Fruit fly (Drosophila melanogaster) whole organism, embryonic: ENCODE measurements around the gene CG4271.
A peak's percentile ranks its signal among the peaks of the same experiment; 100 is the strongest.

Source experiments
- Asciz ChIP-seq: fragments of 200-800 bp; sonication (Bioruptor generic); optimal IDR thresholded peaks from 2 replicates; lab custom pipeline; 2017; ENCODE audit warnings: missing biosample characterization, mild to moderate bottlenecking, missing genetic modification characterization, missing genetic modification reagents
- Blimp-1 ChIP-seq: fragments of 200-800 bp; sonication (Bioruptor generic); optimal IDR thresholded peaks from 3 replicates; lab custom pipeline; 2018; ENCODE audit warnings: missing biosample characterization, missing genetic modification characterization, mild to moderate bottlenecking, moderate library complexity, missing genetic modification reagents
- BtbVII ChIP-seq: fragments of 200-800 bp; sonication (Bioruptor generic); optimal IDR thresholded peaks from 3 replicates; lab custom pipeline; 2017; ENCODE audit warnings: missing biosample characterization, mild to moderate bottlenecking, missing genetic modification characterization
- CG10979 ChIP-seq: fragments of 200-800 bp; sonication (Bioruptor generic); optimal IDR thresholded peaks from 2 replicates; lab custom pipeline; 2018; ENCODE audit warnings: missing biosample characterization, mild to moderate bottlenecking, missing genetic modification characterization, moderate library complexity
- CG11085 ChIP-seq: fragments of 200-800 bp; sonication (Bioruptor generic); IDR thresholded peaks from 2 replicates; pipeline ENCODE4 v1.3.6; 2022; ENCODE audit warnings: missing biosample characterization, missing genetic modification characterization
- CG11247 ChIP-seq: fragments of 200-800 bp; sonication (Bioruptor generic); IDR thresholded peaks from 2 replicates; pipeline ENCODE4 v1.3.6; 2022; ENCODE audit warnings: missing biosample characterization, missing genetic modification characterization
- CG12071 ChIP-seq: fragments of 200-800 bp; sonication (Bioruptor generic); optimal IDR thresholded peaks from 3 replicates; lab custom pipeline; 2018; ENCODE audit warnings: missing biosample characterization, mild to moderate bottlenecking, missing genetic modification characterization
- CG13123 ChIP-seq: fragments of 200-800 bp; sonication (Bioruptor generic); optimal IDR thresholded peaks from 2 replicates; lab custom pipeline; 2016; ENCODE audit warnings: missing biosample characterization, missing genetic modification characterization
- CG13296 ChIP-seq: fragments of 200-800 bp; sonication (Bioruptor generic); optimal IDR thresholded peaks from 3 replicates; lab custom pipeline; 2018; ENCODE audit warnings: missing biosample characterization, mild to moderate bottlenecking, missing genetic modification characterization
- CG14710 ChIP-seq: fragments of 200-800 bp; sonication (Bioruptor generic); optimal IDR thresholded peaks from 3 replicates; lab custom pipeline; 2019; ENCODE audit warnings: missing biosample characterization, mild to moderate bottlenecking, missing genetic modification characterization, moderate library complexity
- CG16863 ChIP-seq: fragments of 200-800 bp; sonication (Bioruptor generic); optimal IDR thresholded peaks from 3 replicates; lab custom pipeline; 2016; ENCODE audit warnings: missing biosample characterization, missing genetic modification characterization
- CG17186 ChIP-seq: fragments of 200-800 bp; sonication (Bioruptor generic); optimal IDR thresholded peaks from 3 replicates; lab custom pipeline; 2017; ENCODE audit warnings: missing biosample characterization, missing genetic modification reagents, missing genetic modification characterization
- CG17829 ChIP-seq: fragments of 200-800 bp; optimal IDR thresholded peaks from 2 replicates; lab custom pipeline; 2019; ENCODE audit warnings: missing biosample characterization, mild to moderate bottlenecking, missing genetic modification characterization, moderate library complexity
- CG2116 ChIP-seq: fragments of 200-800 bp; sonication (Bioruptor generic); optimal IDR thresholded peaks from 3 replicates; lab custom pipeline; 2018; ENCODE audit warnings: missing biosample characterization, mild to moderate bottlenecking, missing genetic modification characterization
- CG6689 ChIP-seq: fragments of 200-800 bp; sonication (Bioruptor generic); IDR thresholded peaks from 2 replicates; pipeline ENCODE4 v1.3.6; 2022; ENCODE audit warnings: missing biosample characterization, missing genetic modification characterization
- CG8765 ChIP-seq: fragments of 200-800 bp; sonication (Bioruptor generic); IDR thresholded peaks from 2 replicates; pipeline ENCODE4 v1.3.6; 2022; ENCODE audit warnings: missing biosample characterization, missing genetic modification characterization
- CG8924 ChIP-seq: fragments of 200-800 bp; optimal IDR thresholded peaks from 3 replicates; lab custom pipeline; 2019; ENCODE audit warnings: missing biosample characterization, mild to moderate bottlenecking, missing genetic modification characterization, moderate library complexity
- Dref ChIP-seq: fragments of 200-800 bp; sonication (Bioruptor generic); IDR thresholded peaks from 2 replicates; pipeline ENCODE4 v1.3.6; 2022; ENCODE audit warnings: missing biosample characterization, missing genetic modification characterization
- HLH4C ChIP-seq: fragments of 200-800 bp; sonication (Bioruptor generic); IDR thresholded peaks from 3 replicates; pipeline ENCODE4 v1.3.6; 2022; ENCODE audit warnings: missing biosample characterization, missing genetic modification characterization; ENCODE audit not compliant: partially characterized antibody
- Mes4 ChIP-seq: fragments of 200-800 bp; sonication (Bioruptor generic); optimal IDR thresholded peaks from 2 replicates; lab custom pipeline; 2016; ENCODE audit warnings: missing biosample characterization, missing genetic modification characterization
- Mrtf ChIP-seq: fragments of 200-800 bp; sonication (Bioruptor generic); IDR thresholded peaks from 3 replicates; pipeline ENCODE4 v1.3.6; 2022; ENCODE audit warnings: missing biosample characterization, missing genetic modification characterization
- NfI ChIP-seq: fragments of 200-800 bp; sonication (Bioruptor generic); optimal IDR thresholded peaks from 3 replicates; lab custom pipeline; 2018; ENCODE audit warnings: missing biosample characterization, mild to moderate bottlenecking, missing genetic modification characterization, moderate library complexity
- Scr ChIP-seq: fragments of 200-800 bp; sonication (Bioruptor generic); IDR thresholded peaks from 2 replicates; pipeline ENCODE4 v1.3.6; 2022; ENCODE audit warnings: missing biosample characterization, missing genetic modification characterization; ENCODE audit not compliant: partially characterized antibody
- Sry-δ ChIP-seq: fragments of 200-800 bp; sonication (Bioruptor generic); optimal IDR thresholded peaks from 2 replicates; lab custom pipeline; 2016; ENCODE audit warnings: missing biosample characterization, missing genetic modification characterization
- chinmo ChIP-seq: fragments of 200-800 bp; sonication (Bioruptor generic); IDR thresholded peaks from 4 replicates; pipeline ENCODE4 v1.3.6; 2022; ENCODE audit warnings: missing biosample characterization, missing genetic modification characterization; ENCODE audit not compliant: partially characterized antibody
- danr ChIP-seq: fragments of 200-800 bp; sonication (Bioruptor generic); IDR thresholded peaks from 2 replicates; pipeline ENCODE4 v1.3.6; 2022; ENCODE audit warnings: missing biosample characterization, missing genetic modification characterization
- dmrt99B ChIP-seq: fragments of 200-800 bp; sonication (Bioruptor generic); optimal IDR thresholded peaks from 2 replicates; lab custom pipeline; 2018; ENCODE audit warnings: missing biosample characterization, mild to moderate bottlenecking, missing genetic modification characterization, moderate library complexity
- en ChIP-seq: fragments of 200-800 bp; sonication (Bioruptor generic); optimal IDR thresholded peaks from 2 replicates; lab custom pipeline; 2016; ENCODE audit warnings: missing biosample characterization, missing genetic modification characterization
- lbe ChIP-seq: fragments of 200-800 bp; sonication (Bioruptor generic); optimal IDR thresholded peaks from 2 replicates; lab custom pipeline; 2016; ENCODE audit warnings: missing biosample characterization, mild to moderate bottlenecking, missing genetic modification characterization
- lilli ChIP-seq: fragments of 200-800 bp; sonication (Bioruptor generic); optimal IDR thresholded peaks from 3 replicates; lab custom pipeline; 2016; ENCODE audit warnings: missing biosample characterization, missing genetic modification characterization
- lov ChIP-seq, 2 experiments: fragments of 200-800 bp in 1 of 2; fragments of >200 bp in 1 of 2; sonication (Bioruptor generic) in 1 of 2; IDR thresholded peaks in 1 of 2; optimal IDR thresholded peaks in 1 of 2; 2 replicates in 1 of 2; 3 replicates in 1 of 2; pipeline versions ENCODE4 v1.3.6 to Lab custom; 2017 to 2022; ENCODE audit warnings: missing biosample characterization in 1 of 2, missing genetic modification characterization in 1 of 2
- nmo ChIP-seq: fragments of 200-800 bp; sonication (Bioruptor generic); optimal IDR thresholded peaks from 2 replicates; lab custom pipeline; 2018; ENCODE audit warnings: missing biosample characterization, mild to moderate bottlenecking, missing genetic modification characterization, moderate library complexity
- odd ChIP-seq: fragments of 200-800 bp; sonication (Bioruptor generic); optimal IDR thresholded peaks from 2 replicates; lab custom pipeline; 2017; ENCODE audit warnings: missing biosample characterization, mild to moderate bottlenecking, missing genetic modification characterization
- onecut ChIP-seq: fragments of 200-800 bp; sonication (Bioruptor generic); IDR thresholded peaks from 2 replicates; pipeline ENCODE4 v1.3.6; 2022; ENCODE audit warnings: missing biosample characterization, missing genetic modification characterization
- seq ChIP-seq: fragments of 200-800 bp; sonication (Bioruptor generic); IDR thresholded peaks from 2 replicates; pipeline ENCODE4 v1.3.6; 2022; ENCODE audit warnings: missing biosample characterization, missing genetic modification characterization
- shn ChIP-seq: fragments of 200-800 bp; sonication (Bioruptor generic); optimal IDR thresholded peaks from 3 replicates; lab custom pipeline; 2016; ENCODE audit warnings: missing biosample characterization, missing genetic modification characterization
- stc ChIP-seq: fragments of 200-800 bp; sonication (Bioruptor generic); IDR thresholded peaks from 2 replicates; pipeline ENCODE4 v1.3.6; 2022; ENCODE audit warnings: missing biosample characterization, missing genetic modification characterization
- zen ChIP-seq: fragments of 200-800 bp; sonication (Bioruptor generic); optimal IDR thresholded peaks from 3 replicates; lab custom pipeline; 2018; ENCODE audit warnings: missing biosample characterization, mild to moderate bottlenecking, missing genetic modification characterization, moderate library complexity
- zen2 ChIP-seq: fragments of 200-800 bp; sonication (Bioruptor generic); IDR thresholded peaks from 3 replicates; pipeline ENCODE4 v1.3.6; 2022; ENCODE audit warnings: missing biosample characterization, missing genetic modification characterization; ENCODE audit not compliant: partially characterized antibody

CG4271 gene

DNA sequence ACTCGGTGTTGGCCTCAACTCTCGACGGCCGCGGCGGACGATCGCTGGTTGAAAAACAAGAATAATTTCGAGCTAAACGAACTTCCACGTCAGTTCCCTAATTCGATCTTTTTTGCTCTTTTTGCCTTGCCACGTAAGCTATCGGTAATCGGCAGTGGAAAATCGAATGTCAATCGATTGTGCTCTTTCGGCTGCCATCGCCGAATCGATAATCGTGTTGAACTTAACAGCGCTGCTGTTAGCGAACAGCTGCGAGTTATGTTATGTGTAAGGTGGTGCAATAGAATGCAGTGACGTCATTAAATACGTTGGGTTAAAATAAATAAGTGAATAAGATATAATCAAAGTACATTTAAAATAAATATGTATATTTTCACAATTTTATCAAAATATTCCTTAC is 48.2 kb upstream of the CG4271 start, which contains the start of gene Sec24CD (continued):
- peak; percentile 83 for TF ChIP-seq Scr (GFP tag; lab: Robert Waterston, UW)
- no peak for TF ChIP-seq odd (GFP tag; lab: Kevin White, UChicago)
- TF ChIP-seq CG14710 (tag; lab: Kevin White, UChicago), result peak; percentile 51
- TF ChIP-seq lov (optimal IDR thresholded peaks at IDR 0.05; lab: Kevin White, UChicago), result no peak
- TF ChIP-seq lov (GFP tag; IDR thresholded peaks at IDR 0.05; lab: Robert Waterston, UW), result no peak
- TF ChIP-seq CG17829 (tag; lab: Kevin White, UChicago), result peak; percentile 33
- TF ChIP-seq CG6689 (GFP tag; lab: Robert Waterston, UW), result peak; percentile 100
- TF ChIP-seq en (GFP tag; lab: Kevin White, UChicago), result no peak
- TF ChIP-seq HLH4C (GFP tag; lab: Robert Waterston, UW), result peak; percentile 99
- TF ChIP-seq CG2116 (GFP tag; lab: Kevin White, UChicago), result peak; percentile 68
- peak; percentile 35 for TF ChIP-seq lilli (GFP tag; lab: Kevin White, UChicago)
- peak; percentile 74 for TF ChIP-seq Sry-δ (GFP tag; lab: Kevin White, UChicago)
- peak; percentile 97 for TF ChIP-seq Dref (GFP tag; lab: Robert Waterston, UW)
- peak; percentile 24 for TF ChIP-seq zen (tag; lab: Kevin White, UChicago)
- TF ChIP-seq lbe, result peak; percentile 46

- no peak for TF ChIP-seq NfI (GFP tag; lab: Kevin White, UChicago)
- no peak for TF ChIP-seq dmrt99B (tag; lab: Kevin White, UChicago)
- TF ChIP-seq CG10979 (tag; lab: Kevin White, UChicago), result no peak
- no peak for TF ChIP-seq CG8765 (GFP tag; lab: Robert Waterston, UW)
- no peak for TF ChIP-seq CG8924 (tag; lab: Kevin White, UChicago)
- no peak for TF ChIP-seq CG12071 (GFP tag; lab: Kevin White, UChicago)
- TF ChIP-seq stc (GFP tag; lab: Robert Waterston, UW), result no peak
- TF ChIP-seq CG11085 (GFP tag; lab: Robert Waterston, UW), result no peak
- no peak for TF ChIP-seq zen2
- no peak for TF ChIP-seq en (GFP tag; lab: Kevin White, UChicago)
- TF ChIP-seq seq (GFP tag; lab: Robert Waterston, UW), result no peak
- no peak for TF ChIP-seq BtbVII (GFP tag; lab: Kevin White, UChicago)
- TF ChIP-seq CG17186 (GFP tag; lab: Kevin White, UChicago), result no peak
- no peak for TF ChIP-seq Asciz (GFP tag; lab: Kevin White, UChicago)
- TF ChIP-seq CG13123, result no peak
These were observed 46.8 kb upstream of the CG4271 start, which contains the start of gene Tengl3 for dm6 chr2L:2238151-2238550. TSS of gene Tengl3 (minus strand) at chr2L:2238251.

DNA sequence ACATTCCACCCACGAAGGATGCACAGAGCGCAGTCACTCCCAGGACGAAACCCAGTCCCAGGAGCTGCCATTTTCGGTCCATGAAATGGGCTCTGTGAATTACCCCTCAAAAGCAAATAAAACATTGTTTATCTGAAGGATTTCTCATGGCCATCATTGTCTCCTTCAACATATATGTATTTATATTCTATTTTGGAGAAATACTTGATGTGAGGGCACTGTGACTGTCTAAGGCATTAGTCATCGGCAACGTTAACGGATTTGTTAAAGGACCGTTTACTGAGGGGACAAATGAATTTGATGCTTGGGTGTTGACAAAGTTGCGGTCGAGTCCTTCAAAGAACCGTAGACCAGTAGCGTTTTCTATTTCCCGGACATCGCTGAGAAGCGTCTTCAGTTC is 45.7 kb upstream of the CG4271 start, which contains the start of gene Tengl2:
Gene Tengl2 (minus strand): TSS at position 101 of the 400 bp plus-strand sequence.
- TF ChIP-seq Mrtf (GFP tag; lab: Robert Waterston, UW), result no peak
- TF ChIP-seq Blimp-1 (GFP tag; lab: Kevin White, UChicago), result no peak

DNA sequence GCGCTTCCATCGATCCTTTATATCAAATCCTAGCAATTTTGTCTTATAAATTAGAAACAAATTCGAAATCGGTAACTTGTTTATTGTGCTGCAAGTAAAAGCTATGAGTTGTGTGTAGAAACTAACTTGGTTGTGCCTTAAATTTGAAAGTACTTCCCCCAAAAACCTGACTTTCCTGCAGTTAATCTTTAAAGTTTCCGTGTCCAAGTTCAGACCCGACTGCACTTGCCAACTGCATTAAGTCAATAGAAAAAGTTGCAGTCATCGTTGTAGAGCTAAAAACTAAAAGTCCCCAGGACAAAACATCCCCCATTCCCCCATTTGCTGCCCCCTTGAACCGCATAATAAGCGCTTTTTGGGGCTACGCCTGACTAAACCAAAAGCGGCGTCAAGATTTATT is 44.5 kb upstream of the CG4271 start, which contains the start of gene Tengl1:
Gene Tengl1 (minus strand): TSS at position 101 of the 400 bp plus-strand sequence.
- TF ChIP-seq CG13296 (GFP tag; lab: Kevin White, UChicago) (no peak), Mes4 (GFP tag; lab: Kevin White, UChicago) (no peak), CG11247 (GFP tag; lab: Robert Waterston, UW) (no peak), nmo (GFP tag; lab: Kevin White, UChicago) (no peak), danr (GFP tag; lab: Robert Waterston, UW) (no peak), chinmo (GFP tag; lab: Robert Waterston, UW) (no peak), CG16863 (GFP tag; lab: Kevin White, UChicago) (no peak), shn (GFP tag; lab: Kevin White, UChicago) (no peak), onecut (no peak)
